Worm (Caenorhabditis elegans) whole organism, mixed stage, embryonic: ENCODE measurements around the gene gpa-6.

Experiments used
- elt-1 ChIP-seq: sonication (generic microtip); optimal IDR thresholded peaks from 2 replicates; lab custom pipeline; 2017; ENCODE audit warnings: missing genetic modification characterization, mild to moderate bottlenecking, missing compliant biosample characterization, antibody characterized with exemption, moderate library complexity, borderline replicate concordance; ENCODE audit not compliant: insufficient read depth
- unc-62 ChIP-seq: fragments of 150-350 bp; optimal IDR thresholded peaks from 2 replicates; lab custom pipeline; 2014; ENCODE audit warnings: missing biosample characterization, missing genetic modification reagents, missing genetic modification characterization

- TF ChIP-seq elt-1, result no peak
- no peak for TF ChIP-seq unc-62 (GFP tag; lab: Kevin White, UChicago)
These were observed 15.9 kb downstream of the gpa-6 start for ce11 chrX:13206911-13207310.
